Worm (Caenorhabditis elegans) whole organism, L4/young adult: ENCODE measurements around the gene F44E2.4.
A peak's percentile ranks its signal among the peaks of the same experiment; 100 is the strongest.

Source experiments
- W03F9.2 ChIP-seq: fragments of 150-350 bp; optimal IDR thresholded peaks from 2 replicates; lab custom pipeline; 2014; ENCODE audit warnings: missing biosample characterization, missing genetic modification characterization
- dao-5 ChIP-seq: sonication (generic microtip); optimal IDR thresholded peaks from 2 replicates; lab custom pipeline; 2016; ENCODE audit warnings: missing genotype, missing genetic modification characterization, moderate library complexity, missing compliant biosample characterization
- him-1 ChIP-seq: sonication (generic microtip); optimal IDR thresholded peaks from 2 replicates; lab custom pipeline; 2016; ENCODE audit warnings: missing genotype, missing genetic modification reagents, missing genetic modification characterization, missing compliant biosample characterization

Gene F44E2.4

ce11 chrIII:8866038-8866437 is 27.8 kb upstream of the F44E2.4 start:
- TF ChIP-seq him-1 (tag; lab: Kevin White, UChicago) (no peak), dao-5 (tag; lab: Kevin White, UChicago) (no peak), W03F9.2 (tag; lab: Kevin White, UChicago) (no peak)

DNA sequence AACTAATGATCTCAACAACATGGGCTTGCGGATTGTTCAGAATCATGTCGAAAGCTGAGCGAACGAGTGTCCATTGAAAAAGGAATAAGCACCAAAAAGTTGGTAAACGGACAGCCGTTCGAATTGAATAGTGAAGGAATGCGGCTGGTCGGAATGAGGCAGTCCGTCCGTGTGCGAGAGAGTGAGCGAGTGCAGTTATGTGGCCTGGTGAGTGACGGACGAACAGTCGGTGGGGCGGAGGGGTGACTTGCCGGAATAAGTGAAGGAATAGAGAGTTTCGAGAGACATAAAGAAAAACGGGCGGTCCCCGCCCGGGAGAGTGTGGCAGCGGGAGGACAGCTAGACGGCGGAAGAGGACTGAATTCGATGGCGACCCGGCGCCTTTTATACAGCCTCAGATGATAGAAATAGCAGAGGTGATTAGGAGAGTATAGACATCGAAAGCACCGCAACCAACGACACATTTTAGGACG is 27.1 kb upstream of the F44E2.4 start:
- TF ChIP-seq W03F9.2 (tag; lab: Kevin White, UChicago), result peak; percentile 45
- TF ChIP-seq him-1 (tag; lab: Kevin White, UChicago), result no peak
- TF ChIP-seq dao-5 (tag; lab: Kevin White, UChicago), result peak; percentile 45

- TF ChIP-seq dao-5 (tag; lab: Kevin White, UChicago) (no peak), W03F9.2 (tag; lab: Kevin White, UChicago) (no peak), him-1 (tag; lab: Kevin White, UChicago) (no peak)
Observed at ce11 chrIII:8858482-8858881, 20.3 kb upstream of the F44E2.4 start.

DNA sequence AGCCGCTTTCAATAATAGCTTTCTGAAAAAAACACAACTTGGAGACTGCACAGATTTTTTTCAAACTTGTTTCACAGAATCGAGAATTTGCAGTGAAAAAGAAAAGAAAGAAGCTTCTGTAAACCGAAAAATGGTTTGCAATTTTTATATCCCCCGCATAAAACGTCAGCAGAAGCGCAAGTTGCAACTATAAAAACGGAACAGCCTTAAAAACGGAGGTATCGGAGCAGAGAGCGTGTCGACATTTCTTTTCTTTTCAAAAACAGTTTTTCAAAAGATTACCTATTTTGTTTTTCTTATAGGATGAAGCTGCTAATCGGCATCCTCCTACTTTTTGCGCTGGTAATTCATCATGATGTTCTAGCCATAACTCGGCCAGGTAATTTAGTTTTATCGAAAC is 13.7 kb upstream of the F44E2.4 start, which contains the start of gene plg-1:
TSS of gene plg-1 (plus strand) at position 301 of the 400 bp plus-strand sequence.
- TF ChIP-seq dao-5 (tag; lab: Kevin White, UChicago), result no peak

DNA sequence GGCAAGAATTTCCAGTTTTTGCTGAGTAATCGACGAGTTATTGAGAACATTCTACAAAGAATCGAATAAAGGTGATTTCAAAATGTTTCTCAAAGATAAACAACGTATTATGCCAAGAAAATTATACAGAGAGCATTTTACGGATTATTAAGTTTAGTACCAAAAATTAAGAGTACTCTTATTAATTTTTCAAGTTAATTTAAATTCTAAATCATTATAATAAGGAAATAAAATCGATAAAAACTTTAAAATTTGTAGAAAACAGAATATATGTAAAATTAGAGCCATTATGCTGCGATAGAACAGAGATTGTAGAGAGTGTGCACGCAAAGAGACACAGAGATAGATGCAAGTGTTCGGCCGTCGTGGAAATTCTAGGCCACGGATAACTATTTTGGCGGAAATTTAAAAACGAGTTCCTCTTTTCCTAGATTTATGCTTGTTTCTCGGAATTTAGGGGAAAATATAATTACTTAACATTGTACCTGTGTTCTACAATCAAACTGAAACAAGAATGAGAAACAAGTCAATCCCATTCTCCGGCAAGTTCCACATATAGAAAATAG is 12.3 kb upstream of the F44E2.4 start, which contains the start of gene F44E2.9:
TSS of gene F44E2.9 (minus strand) at position 51 of the 566 bp plus-strand sequence.
- TF ChIP-seq W03F9.2 (tag; lab: Kevin White, UChicago) (peak; percentile 85), him-1 (tag; lab: Kevin White, UChicago) (no peak)

DNA sequence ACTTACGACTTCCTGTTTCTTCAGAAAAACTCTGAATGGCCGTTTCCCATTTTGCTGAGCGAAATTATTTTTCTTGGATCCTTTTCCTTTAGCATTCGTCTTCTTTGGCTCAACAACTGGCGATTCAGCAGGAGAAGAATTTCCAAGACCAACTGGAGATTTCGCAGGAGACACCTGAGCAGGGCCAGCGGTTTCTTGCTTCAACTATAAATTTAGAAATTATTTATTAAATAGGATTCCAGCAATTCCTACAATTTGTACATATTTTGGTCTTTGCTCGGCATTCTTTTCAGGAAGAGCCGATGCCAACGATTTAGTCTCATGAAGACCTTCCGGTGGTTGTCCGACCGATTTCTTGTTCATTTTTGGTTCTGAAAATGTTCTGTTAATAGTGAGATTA is 11.3 kb upstream of the F44E2.4 start, which contains the start of gene F44E2.8:
TSS of gene F44E2.8 (minus strand) at position 371 of the 400 bp plus-strand sequence.
- TF ChIP-seq him-1 (tag; lab: Kevin White, UChicago), result no peak
- TF ChIP-seq dao-5 (tag; lab: Kevin White, UChicago), result no peak
- TF ChIP-seq W03F9.2 (tag; lab: Kevin White, UChicago), result no peak

- TF ChIP-seq him-1 (tag; lab: Kevin White, UChicago) (no peak), dao-5 (tag; lab: Kevin White, UChicago) (no peak), W03F9.2 (tag; lab: Kevin White, UChicago) (no peak)
Observed at ce11 chrIII:8848372-8848771, 10.1 kb upstream of the F44E2.4 start, which contains the start of gene F44E2.7. Gene F44E2.7 (minus strand): TSS chrIII:8848472.

ce11 chrIII:8847722-8848121 is 9.5 kb upstream of the F44E2.4 start:
- TF ChIP-seq dao-5 (tag; lab: Kevin White, UChicago), result no peak
- peak; percentile 73 for TF ChIP-seq W03F9.2 (tag; lab: Kevin White, UChicago)

- TF ChIP-seq him-1 (tag; lab: Kevin White, UChicago), result no peak
- no peak for TF ChIP-seq dao-5 (tag; lab: Kevin White, UChicago)
- TF ChIP-seq W03F9.2 (tag; lab: Kevin White, UChicago), result no peak
Observed at ce11 chrIII:8845114-8845513, 6.9 kb upstream of the F44E2.4 start, which contains the start of gene F44E2.6. Gene F44E2.6 (minus strand): TSS chrIII:8845214.

DNA sequence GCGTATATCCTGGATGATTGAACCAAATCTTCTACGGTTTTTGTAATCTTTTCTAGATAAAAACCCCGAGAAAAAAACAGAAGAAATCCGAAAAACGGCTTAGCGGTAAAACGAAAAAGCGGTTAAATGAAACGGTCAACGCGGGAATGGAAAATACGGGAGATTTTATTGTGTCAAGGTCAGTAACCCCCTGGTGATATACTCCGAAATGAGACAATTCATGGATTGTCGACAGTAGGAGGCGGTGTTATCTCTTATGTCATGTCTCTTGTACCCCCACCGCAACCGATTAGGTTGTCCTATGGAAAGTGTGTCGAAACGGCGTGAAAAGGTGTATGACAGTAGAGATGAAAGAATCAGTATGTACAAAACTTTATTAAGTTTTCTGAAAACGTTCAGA is 5.9 kb upstream of the F44E2.4 start:
- TF ChIP-seq him-1 (tag; lab: Kevin White, UChicago) (no peak), W03F9.2 (tag; lab: Kevin White, UChicago) (no peak), dao-5 (tag; lab: Kevin White, UChicago) (no peak)

DNA sequence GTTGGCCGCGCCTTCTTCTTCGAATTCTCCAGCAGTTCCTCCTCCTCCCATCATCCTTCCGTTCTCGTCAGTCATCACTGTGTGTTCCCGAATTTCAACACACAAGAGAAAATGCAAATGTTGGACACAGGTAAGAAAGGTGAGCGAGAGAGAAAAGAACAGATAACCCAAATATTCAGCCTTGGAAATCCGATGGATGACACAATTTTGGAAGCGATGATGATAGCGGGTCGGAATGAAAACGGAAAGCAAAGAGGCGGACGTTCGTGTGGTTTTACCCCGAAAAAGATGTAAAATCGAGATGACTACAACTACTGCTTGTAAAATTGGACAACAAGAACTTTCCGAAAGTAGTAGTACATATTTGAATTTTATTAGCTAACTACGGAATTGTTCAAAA is 1.6 kb upstream of the F44E2.4 start:
- no peak for TF ChIP-seq him-1 (tag; lab: Kevin White, UChicago)
- TF ChIP-seq W03F9.2 (tag; lab: Kevin White, UChicago), result no peak
- no peak for TF ChIP-seq dao-5 (tag; lab: Kevin White, UChicago)

DNA sequence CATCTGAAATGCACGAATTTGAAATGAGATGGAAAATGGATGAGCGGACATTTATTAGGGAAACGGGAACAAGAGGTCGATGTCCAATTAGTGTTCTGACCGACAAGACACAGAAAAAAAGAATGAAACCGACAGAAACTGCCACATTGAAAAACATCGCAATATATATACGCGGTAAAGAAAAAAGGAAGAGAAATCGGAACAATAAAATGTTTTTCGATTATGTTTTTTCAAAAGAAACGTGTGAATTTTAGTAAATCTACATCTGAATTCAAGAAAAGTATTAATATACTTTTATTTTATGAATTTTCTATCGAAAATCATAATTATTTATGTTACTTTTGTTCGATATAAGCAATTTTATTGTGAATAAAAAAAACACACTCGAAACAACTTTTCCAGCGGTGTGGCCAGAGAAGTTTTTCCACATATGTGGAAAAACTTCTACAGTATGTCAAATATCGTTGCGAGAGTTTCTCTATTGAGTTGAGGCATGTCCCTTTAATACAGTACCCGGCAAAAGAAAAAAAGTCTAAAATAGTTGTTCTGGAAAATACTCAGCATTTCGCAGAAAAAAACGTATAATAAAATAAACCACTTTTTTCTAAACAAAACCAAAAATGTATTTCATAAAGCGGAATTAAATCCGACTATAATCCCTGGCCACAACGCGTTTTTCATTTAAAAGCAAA is 7.0 kb downstream of the F44E2.4 start, which contains the start of gene F44E2.10:
TSS of gene F44E2.10 (minus strand) at position 51 of the 692 bp plus-strand sequence.
- no peak for TF ChIP-seq W03F9.2 (tag; lab: Kevin White, UChicago)
- TF ChIP-seq him-1 (tag; lab: Kevin White, UChicago), result no peak
- no peak for TF ChIP-seq dao-5 (tag; lab: Kevin White, UChicago)

- TF ChIP-seq him-1 (tag; lab: Kevin White, UChicago) (no peak), W03F9.2 (tag; lab: Kevin White, UChicago) (no peak), dao-5 (tag; lab: Kevin White, UChicago) (no peak)
Observed at ce11 chrIII:8829245-8829644, 9.0 kb downstream of the F44E2.4 start, which contains the start of gene F44E2.3. Gene F44E2.3 (minus strand): TSS chrIII:8829305.
